Worm (Caenorhabditis elegans): Measurements from ENCODE around the gene clec-83.
"Not testable (repeated sequence)": the region's sequence is repeated elsewhere in the genome, so short reads cannot be mapped to it uniquely, and the experiment has no call there.

clec-83 gene

ce11 chrIV:2801558-2801957 lies 39.7 kb downstream of the clec-83 start, which contains the start of gene Y54G2A.44:
TSS of gene Y54G2A.44 (plus strand) at chrIV:2801858.
- TF ChIP-seq fkh-3 (tag; optimal IDR thresholded peaks at IDR 0.05); rpc-1 (optimal IDR thresholded peaks at IDR 0.05); rpc-1 (tag; optimal IDR thresholded peaks at IDR 0.05); egl-18 (GFP tag; IDR thresholded peaks at IDR 0.05): not testable (repeated sequence)

ce11 chrIV:2801004-2801403 lies 40.3 kb downstream of the clec-83 start:
- TF ChIP-seq madf-6 (GFP tag; IDR thresholded peaks at IDR 0.05) (peak; percentile 63), Y79H2A.3 (GFP tag; conservative IDR thresholded peaks at IDR 0.05) (no peak), bed-2 (GFP tag; IDR thresholded peaks at IDR 0.05) (no peak), ceh-58 (GFP tag; IDR thresholded peaks at IDR 0.05) (no peak), hmg-1.2 (GFP tag; IDR thresholded peaks at IDR 0.05) (peak; percentile 67), atf-7 (tag; optimal IDR thresholded peaks at IDR 0.05) (no peak), B0035.1 (tag; optimal IDR thresholded peaks at IDR 0.05) (no peak), ekl-4 (GFP tag; IDR thresholded peaks at IDR 0.05) (no peak), chd-7 (tag; optimal IDR thresholded peaks at IDR 0.05) (peak; percentile 35), mel-28 (tag; optimal IDR thresholded peaks at IDR 0.05; ENCODE audit: borderline replicate concordance) (no peak), F23B12.7 (tag; optimal IDR thresholded peaks at IDR 0.05; ENCODE audit: insufficient read depth) (peak; percentile 79), ztf-22 (GFP tag; optimal IDR thresholded peaks at IDR 0.05) (no peak), fkh-3 (tag; optimal IDR thresholded peaks at IDR 0.05) (no peak), nfyb-1 (GFP tag; IDR thresholded peaks at IDR 0.05) (no peak), madf-3 (GFP tag; IDR thresholded peaks at IDR 0.05) (no peak), lsy-27 (tag; optimal IDR thresholded peaks at IDR 0.05; ENCODE audit: borderline replicate concordance, insufficient read depth) (no peak), nhr-179 (tag; optimal IDR thresholded peaks at IDR 0.05) (no peak), gei-17 (GFP tag; optimal IDR thresholded peaks at IDR 0.05) (no peak), athp-1 (tag; optimal IDR thresholded peaks at IDR 0.05) (peak; percentile 11), F52B5.7 (tag; optimal IDR thresholded peaks at IDR 0.05) (peak; percentile 17), T07F8.4 (tag; optimal IDR thresholded peaks at IDR 0.05) (peak; percentile 1), Y67H2A.10 (GFP tag; conservative IDR thresholded peaks at IDR 0.05) (no peak), C17E4.6 (GFP tag; IDR thresholded peaks at IDR 0.05) (no peak), lin-26 (GFP tag; IDR thresholded peaks at IDR 0.05) (peak; percentile 83), Y56A3A.18 (GFP tag; IDR thresholded peaks at IDR 0.05) (no peak), dox-1 (GFP tag; IDR thresholded peaks at IDR 0.05) (peak; percentile 71), attf-6 (GFP tag; IDR thresholded peaks at IDR 0.05) (no peak), akir-1 (GFP tag; optimal IDR thresholded peaks at IDR 0.05) (no peak), egl-44 (GFP tag; IDR thresholded peaks at IDR 0.05) (no peak), zim-3 (tag; optimal IDR thresholded peaks at IDR 0.05) (no peak), pha-4 (tag; optimal IDR thresholded peaks at IDR 0.05) (no peak), C06A6.2 (GFP tag; conservative IDR thresholded peaks at IDR 0.05) (no peak), F37B4.10 (GFP tag; IDR thresholded peaks at IDR 0.05) (no peak), him-1 (tag; optimal IDR thresholded peaks at IDR 0.05) (peak; percentile 46), madf-10 (tag; optimal IDR thresholded peaks at IDR 0.05) (no peak), ZK185.1 (tag; optimal IDR thresholded peaks at IDR 0.05; ENCODE audit: poor library complexity, severe bottlenecking) (peak; percentile 12), F33H1.4 (GFP tag; IDR thresholded peaks at IDR 0.05) (peak; percentile 38; the same call in 1 of the 2 replicates), rpc-1 (optimal IDR thresholded peaks at IDR 0.05) (peak; percentile 68), rpc-1 (tag; optimal IDR thresholded peaks at IDR 0.05) (peak; percentile 90), B0261.1 (tag; optimal IDR thresholded peaks at IDR 0.05) (peak; percentile 88), lag-1 (GFP tag; IDR thresholded peaks at IDR 0.05) (no peak), lin-40 (tag; optimal IDR thresholded peaks at IDR 0.05) (no peak), dpl-1 (GFP tag; optimal IDR thresholded peaks at IDR 0.05) (no peak), ztf-28 (GFP tag; IDR thresholded peaks at IDR 0.05) (0 out of 2 replicates have a peak, but pooled peaks have one; percentile 25), xnd-1 (tag; optimal IDR thresholded peaks at IDR 0.05) (no peak), F39B2.1 (GFP tag; IDR thresholded peaks at IDR 0.05) (no peak)
